Worm (Caenorhabditis elegans): ENCODE results near the gene T01G1.4.

Gene T01G1.4

DNA sequence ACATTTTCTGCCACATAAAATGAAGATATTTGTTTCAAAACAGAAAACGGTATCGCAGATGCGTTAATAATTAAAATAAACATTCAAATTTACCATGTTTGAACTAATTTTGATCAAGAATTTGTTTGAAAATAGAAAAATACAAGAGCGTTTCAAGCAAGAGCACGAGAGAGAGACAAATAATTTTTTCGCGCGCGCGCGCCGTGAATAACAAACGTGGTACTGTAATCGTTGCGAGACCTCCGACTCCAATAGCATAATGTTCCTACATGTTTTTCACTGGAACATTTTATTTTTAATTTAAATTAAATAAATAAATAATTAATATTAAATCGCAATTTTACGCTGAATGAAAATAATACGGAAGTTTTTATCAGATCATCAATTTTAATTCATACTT is 24.3 kb downstream of the T01G1.4 start, which contains the start of gene F54E12.2:
TSS of gene F54E12.2 (minus strand) at position 164 of the 400 bp plus-strand sequence.
- TF ChIP-seq daf-12 (tag; optimal IDR thresholded peaks at IDR 0.05): no peak
- TF ChIP-seq nhr-237 (tag; optimal IDR thresholded peaks at IDR 0.05): no peak
- TF ChIP-seq nhr-76 (tag; optimal IDR thresholded peaks at IDR 0.05): no peak
- no peak for TF ChIP-seq unc-62 (GFP tag; optimal IDR thresholded peaks at IDR 0.05)
- no peak for TF ChIP-seq mml-1 (tag; optimal IDR thresholded peaks at IDR 0.05)
- TF ChIP-seq hmg-11 (tag; optimal IDR thresholded peaks at IDR 0.05): no peak
- TF ChIP-seq zag-1 (tag; optimal IDR thresholded peaks at IDR 0.05): no peak
- TF ChIP-seq ceh-16 (tag; optimal IDR thresholded peaks at IDR 0.05): no peak
- no peak for TF ChIP-seq ZK546.5 (tag; optimal IDR thresholded peaks at IDR 0.05)
- TF ChIP-seq ceh-82 (tag; optimal IDR thresholded peaks at IDR 0.05): no peak
- no peak for TF ChIP-seq nhr-28 (tag; optimal IDR thresholded peaks at IDR 0.05)
- TF ChIP-seq nhr-43 (tag; optimal IDR thresholded peaks at IDR 0.05; ENCODE audit: poor library complexity, severe bottlenecking): no peak
- TF ChIP-seq nhr-67 (tag; optimal IDR thresholded peaks at IDR 0.05): no peak
- no peak for TF ChIP-seq elt-1 (tag; optimal IDR thresholded peaks at IDR 0.05)
- no peak for TF ChIP-seq nhr-77 (tag; optimal IDR thresholded peaks at IDR 0.05)
- TF ChIP-seq ceh-9 (tag; optimal IDR thresholded peaks at IDR 0.05): no peak
- TF ChIP-seq lsy-12 (tag; optimal IDR thresholded peaks at IDR 0.05): no peak
- no peak for TF ChIP-seq egl-27 (tag; optimal IDR thresholded peaks at IDR 0.05)
- no peak for TF ChIP-seq tbx-2 (tag; optimal IDR thresholded peaks at IDR 0.05)

DNA sequence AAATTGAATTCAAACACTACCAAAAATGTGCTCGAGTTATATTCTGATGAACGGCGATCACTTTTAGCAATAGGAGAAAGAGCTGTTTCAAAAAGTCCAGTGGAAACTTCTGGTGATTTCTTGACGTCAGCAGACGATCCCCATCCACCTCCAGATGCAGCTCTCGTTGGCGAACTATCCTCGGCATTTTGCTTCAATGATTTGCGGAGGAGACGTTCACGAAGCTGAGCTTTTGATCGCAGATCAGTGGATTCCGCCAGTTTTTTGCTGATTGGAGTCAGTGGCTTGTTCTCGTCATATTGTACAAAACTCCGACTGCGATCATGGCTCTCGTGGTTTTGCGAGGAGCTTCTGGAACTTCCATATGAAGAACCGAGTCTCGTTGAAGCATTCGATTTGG is 25.1 kb downstream of the T01G1.4 start:
- TF ChIP-seq mdl-1 (tag; optimal IDR thresholded peaks at IDR 0.05): no peak
- no peak for TF ChIP-seq elt-1 (tag; optimal IDR thresholded peaks at IDR 0.05)

DNA sequence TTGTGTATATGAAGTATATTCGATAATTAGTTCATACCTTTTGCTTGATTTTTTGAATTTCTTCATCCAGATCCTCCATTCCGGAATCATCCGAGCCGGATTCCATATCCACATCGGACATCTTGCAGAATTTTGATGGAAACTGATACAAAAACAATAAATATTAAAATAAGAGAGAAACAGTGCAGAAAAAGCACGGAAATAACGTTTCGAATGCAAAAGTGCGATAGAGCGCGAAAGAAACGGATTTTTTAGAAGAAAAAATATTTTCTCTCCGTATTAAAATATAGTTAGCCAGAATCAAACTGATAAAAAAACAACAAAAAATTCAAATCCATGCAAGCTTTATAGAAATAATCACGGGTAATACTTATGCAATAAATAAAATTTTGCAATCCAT is 28.6 kb downstream of the T01G1.4 start, which contains the start of gene sart-3:
TSS of gene sart-3 (minus strand) at position 219 of the 400 bp plus-strand sequence.
- TF ChIP-seq pha-4 (tag; optimal IDR thresholded peaks at IDR 0.05) (peak; percentile 43), lin-15B (tag; optimal IDR thresholded peaks at IDR 0.05) (peak; percentile 24), ama-1 (optimal IDR thresholded peaks at IDR 0.05) (no peak), mdl-1 (tag; optimal IDR thresholded peaks at IDR 0.05) (no peak), ztf-4 (tag; optimal IDR thresholded peaks at IDR 0.05) (no peak), mml-1 (tag; optimal IDR thresholded peaks at IDR 0.05) (no peak), tbx-2 (tag; optimal IDR thresholded peaks at IDR 0.05) (no peak), unc-62 (GFP tag; optimal IDR thresholded peaks at IDR 0.05) (no peak), hmg-11 (tag; optimal IDR thresholded peaks at IDR 0.05) (no peak)

ce11 chrIV:11329269-11329668 is 32.0 kb downstream of the T01G1.4 start, which contains the start of gene leo-1:
TSS of gene leo-1 (minus strand) at chrIV:11329369.
- TF ChIP-seq fkh-10 (GFP tag; optimal IDR thresholded peaks at IDR 0.05) (no peak), tbx-2 (tag; optimal IDR thresholded peaks at IDR 0.05) (no peak), eor-1 (tag; optimal IDR thresholded peaks at IDR 0.05) (no peak), egl-27 (tag; optimal IDR thresholded peaks at IDR 0.05) (no peak), daf-12 (tag; optimal IDR thresholded peaks at IDR 0.05) (no peak), elt-1 (tag; optimal IDR thresholded peaks at IDR 0.05) (no peak), elt-3 (tag; optimal IDR thresholded peaks at IDR 0.05) (no peak), ama-1 (optimal IDR thresholded peaks at IDR 0.05) (no peak), ZK546.5 (tag; optimal IDR thresholded peaks at IDR 0.05) (no peak), mdl-1 (tag; optimal IDR thresholded peaks at IDR 0.05) (no peak), ztf-4 (tag; optimal IDR thresholded peaks at IDR 0.05) (no peak), nhr-25 (tag; optimal IDR thresholded peaks at IDR 0.05) (no peak), lin-39 (tag; optimal IDR thresholded peaks at IDR 0.05) (no peak), zag-1 (tag; optimal IDR thresholded peaks at IDR 0.05) (no peak), unc-39 (tag; optimal IDR thresholded peaks at IDR 0.05) (no peak), nhr-67 (tag; optimal IDR thresholded peaks at IDR 0.05) (no peak), mml-1 (tag; optimal IDR thresholded peaks at IDR 0.05) (no peak), aly-2 (tag; optimal IDR thresholded peaks at IDR 0.05) (no peak)

DNA sequence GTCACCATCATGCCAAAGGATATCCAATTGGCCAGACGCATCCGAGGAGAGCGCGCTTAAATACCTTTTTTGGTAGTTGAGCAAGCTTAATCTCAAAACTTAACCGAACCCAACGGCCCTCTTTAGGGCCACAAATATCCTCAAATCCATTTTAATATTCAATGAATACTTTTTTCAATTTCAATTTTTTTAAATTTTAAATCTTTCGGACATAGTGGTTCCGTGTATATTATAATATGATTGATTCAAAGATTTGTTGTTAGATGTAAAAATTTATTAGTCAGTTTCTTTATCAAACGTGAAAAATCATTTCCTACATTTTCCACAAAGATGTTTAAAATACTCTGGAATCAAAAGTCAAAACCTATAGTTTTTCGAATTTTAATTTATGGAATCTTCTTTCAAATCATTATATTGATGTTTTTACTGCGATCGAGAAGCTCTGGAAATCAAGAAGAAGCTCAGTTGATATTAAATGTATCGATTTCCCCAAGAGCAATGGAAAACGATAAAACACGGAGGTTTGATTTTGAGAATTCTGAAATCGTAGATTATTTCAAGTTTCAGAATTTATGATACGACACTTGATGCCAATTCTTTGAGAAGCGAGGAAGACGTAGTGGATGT is 34.3 kb downstream of the T01G1.4 start, which contains the start of gene B0035.21:
TSS of gene B0035.21 (plus strand) at position 322 of the 627 bp plus-strand sequence.
- TF ChIP-seq tbx-2 (tag; optimal IDR thresholded peaks at IDR 0.05) (no peak), ceh-82 (tag; optimal IDR thresholded peaks at IDR 0.05) (no peak), daf-12 (tag; optimal IDR thresholded peaks at IDR 0.05) (no peak), jun-1 (tag; optimal IDR thresholded peaks at IDR 0.05) (no peak), mml-1 (tag; optimal IDR thresholded peaks at IDR 0.05) (no peak), egl-5 (tag; optimal IDR thresholded peaks at IDR 0.05) (no peak), nhr-67 (tag; optimal IDR thresholded peaks at IDR 0.05) (no peak)

Data from whole organism, L3 larva.